Worm (Caenorhabditis elegans) whole organism, L4/young adult: ENCODE measurements around the gene R144.6.

Source experiments
- W03F9.2 ChIP-seq: fragments of 150-350 bp; optimal IDR thresholded peaks from 2 replicates; lab custom pipeline; 2014; ENCODE audit warnings: missing biosample characterization, missing genetic modification characterization
- dao-5 ChIP-seq: sonication (generic microtip); optimal IDR thresholded peaks from 2 replicates; lab custom pipeline; 2016; ENCODE audit warnings: missing genotype, missing genetic modification characterization, moderate library complexity, missing compliant biosample characterization
- him-1 ChIP-seq: sonication (generic microtip); optimal IDR thresholded peaks from 2 replicates; lab custom pipeline; 2016; ENCODE audit warnings: missing genotype, missing genetic modification reagents, missing genetic modification characterization, missing compliant biosample characterization

- TF ChIP-seq W03F9.2 (tag; lab: Kevin White, UChicago) (no peak), dao-5 (tag; lab: Kevin White, UChicago) (no peak), him-1 (tag; lab: Kevin White, UChicago) (no peak)
Observed at ce11 chrIII:5027219-5027618, 22.7 kb upstream of the R144.6 start.
